Worm (Caenorhabditis elegans) whole organism, young adult: ENCODE data around the gene Y48E1B.8.

ENCODE experiments used
- ama-1 ChIP-seq, 3 experiments: fragments of 150-350 bp in 1 of 3; sonication (generic microtip) in 2 of 3; optimal IDR thresholded peaks; 2 replicates each; lab custom pipeline; 2014 to 2018; ENCODE audit warnings: missing biosample characterization in 2 of 3, missing genetic modification characterization in 2 of 3, missing genetic modification reagents in 2 of 3
- nhr-90 ChIP-seq: sonication (generic microtip); optimal IDR thresholded peaks from 2 replicates; lab custom pipeline; 2016; ENCODE audit warnings: missing genotype, mild to moderate bottlenecking, missing genetic modification characterization, missing compliant biosample characterization
- pha-4 ChIP-seq: fragments of 150-350 bp; sonication (generic microtip); optimal IDR thresholded peaks from 2 replicates; lab custom pipeline; 2014; ENCODE audit warnings: missing biosample characterization, missing genetic modification reagents, missing genetic modification characterization

ce11 chrII:13593659-13594221 is 8.2 kb downstream of the Y48E1B.8 start, which contains the start of gene clec-146:
- TF ChIP-seq nhr-90, result no peak
- no peak for TF ChIP-seq pha-4
- TF ChIP-seq ama-1 (optimal IDR thresholded peaks at IDR 0.05; lab: Kevin White, UChicago), result no peak
- no peak for TF ChIP-seq ama-1 (GFP tag; optimal IDR thresholded peaks at IDR 0.05; lab: Kevin White, UChicago)
